Worm (Caenorhabditis elegans): ENCODE results near the gene gst-31.
"Not testable (repeated sequence)": the region's sequence is repeated elsewhere in the genome, so short reads cannot be mapped to it uniquely, and the experiment has no call there.

The gst-31 gene

DNA sequence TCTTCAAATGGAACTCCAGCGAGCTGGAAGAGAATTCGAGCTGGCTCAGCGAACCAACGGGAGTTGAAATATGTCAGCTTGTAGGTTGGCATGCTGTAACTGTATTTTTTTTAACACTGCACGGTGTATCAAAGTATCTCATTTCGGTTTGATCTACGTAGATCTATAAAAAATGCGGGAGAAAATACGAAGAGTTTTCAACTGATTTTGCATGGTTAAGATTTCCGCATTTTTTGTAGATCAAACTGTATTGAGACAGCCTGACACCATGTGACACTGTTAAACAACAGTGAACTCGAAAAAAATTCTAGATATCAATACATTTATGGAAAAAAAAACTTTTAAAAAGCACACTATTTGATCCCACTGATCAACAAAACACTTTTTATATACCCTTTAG, 3.7 kb upstream of the gst-31 start, which contains the start of gene gst-32:
Gene gst-32 (minus strand): TSS at position 101 of the 400 bp plus-strand sequence.
- TF ChIP-seq ceh-36 (tag; optimal IDR thresholded peaks at IDR 0.05) = no peak
- no peak for TF ChIP-seq tbx-37 (GFP tag; conservative IDR thresholded peaks at IDR 0.05)
- no peak for TF ChIP-seq B0310.2 (tag; optimal IDR thresholded peaks at IDR 0.05)
- no peak for TF ChIP-seq flt-1 (GFP tag; IDR thresholded peaks at IDR 0.05)
- TF ChIP-seq ceh-13 (GFP tag; optimal IDR thresholded peaks at IDR 0.05) = no peak
- no peak for TF ChIP-seq ama-1 (optimal IDR thresholded peaks at IDR 0.05)
- no peak for TF ChIP-seq ets-7 (tag; optimal IDR thresholded peaks at IDR 0.05)
- no peak for TF ChIP-seq tbx-11 (GFP tag; IDR thresholded peaks at IDR 0.05)
- no peak for TF ChIP-seq F13C5.2 (tag; optimal IDR thresholded peaks at IDR 0.05)

DNA sequence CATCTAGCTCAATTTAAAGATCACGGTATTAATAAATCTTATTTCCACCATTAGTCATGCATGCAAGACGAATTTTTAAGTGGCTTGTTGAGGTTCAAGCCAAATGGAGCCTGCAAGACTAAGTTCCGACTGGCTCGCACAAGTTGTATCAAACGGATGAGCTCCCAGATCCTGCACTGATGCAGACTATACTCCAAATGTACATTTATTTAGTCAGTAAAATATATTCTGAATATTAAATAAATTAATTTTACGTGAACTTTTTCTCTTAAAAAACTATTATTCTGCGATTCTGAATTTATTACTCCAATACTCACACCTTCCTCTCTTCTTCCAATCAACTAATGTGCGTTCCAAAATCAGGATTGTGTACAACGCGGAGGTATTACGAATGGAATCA, 878 bp upstream of the gst-31 start, which contains the start of gene Y53F4B.36:
Gene Y53F4B.36 (plus strand): TSS at position 301 of the 400 bp plus-strand sequence.
- no peak for TF ChIP-seq ceh-13 (GFP tag; optimal IDR thresholded peaks at IDR 0.05)
- no peak for TF ChIP-seq hmg-4 (GFP tag; optimal IDR thresholded peaks at IDR 0.05)
- TF ChIP-seq sea-1 (GFP tag; conservative IDR thresholded peaks at IDR 0.05) = no peak
- TF ChIP-seq B0310.2 (tag; optimal IDR thresholded peaks at IDR 0.05) = no peak
- TF ChIP-seq tra-4 (tag; optimal IDR thresholded peaks at IDR 0.05) = no peak
- no peak for TF ChIP-seq aly-1 (tag; optimal IDR thresholded peaks at IDR 0.05)
- no peak for TF ChIP-seq hmbx-1 (tag; optimal IDR thresholded peaks at IDR 0.05)
- TF ChIP-seq ceh-36 (tag; optimal IDR thresholded peaks at IDR 0.05) = no peak
- no peak for TF ChIP-seq F13C5.2 (tag; optimal IDR thresholded peaks at IDR 0.05)
- no peak for TF ChIP-seq ama-1 (optimal IDR thresholded peaks at IDR 0.05)
- no peak for TF ChIP-seq pes-1 (GFP tag; IDR thresholded peaks at IDR 0.05)

DNA sequence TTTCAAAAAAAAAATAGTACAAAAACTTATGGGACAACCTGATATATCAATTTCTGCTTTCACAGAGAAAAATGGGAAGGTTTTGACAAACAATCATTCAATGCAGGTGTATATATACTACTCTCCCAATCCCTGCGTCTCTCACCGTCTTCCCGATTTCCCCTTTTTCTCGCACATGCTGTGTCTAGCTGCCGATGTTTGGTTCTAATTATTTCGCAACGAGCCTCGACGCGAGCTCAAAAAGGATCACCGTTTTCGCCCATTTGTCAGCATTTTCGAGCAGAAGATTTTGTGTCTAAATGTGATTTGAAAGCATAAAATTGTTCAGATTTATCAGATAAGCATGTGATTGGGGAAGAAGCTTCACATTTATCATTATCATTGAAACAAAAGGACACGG, 1.6 kb downstream of the gst-31 start:
- no peak for TF ChIP-seq F13C5.2 (tag; optimal IDR thresholded peaks at IDR 0.05)
- TF ChIP-seq ceh-36 (tag; optimal IDR thresholded peaks at IDR 0.05) = no peak
- TF ChIP-seq hnd-1 (tag; optimal IDR thresholded peaks at IDR 0.05) = no peak
- TF ChIP-seq scrt-1 (GFP tag; IDR thresholded peaks at IDR 0.05) = no peak
- TF ChIP-seq ets-7 (tag; optimal IDR thresholded peaks at IDR 0.05) = no peak
- TF ChIP-seq pes-1 (GFP tag; IDR thresholded peaks at IDR 0.05) = no peak
- TF ChIP-seq ceh-13 (GFP tag; optimal IDR thresholded peaks at IDR 0.05) = no peak

DNA sequence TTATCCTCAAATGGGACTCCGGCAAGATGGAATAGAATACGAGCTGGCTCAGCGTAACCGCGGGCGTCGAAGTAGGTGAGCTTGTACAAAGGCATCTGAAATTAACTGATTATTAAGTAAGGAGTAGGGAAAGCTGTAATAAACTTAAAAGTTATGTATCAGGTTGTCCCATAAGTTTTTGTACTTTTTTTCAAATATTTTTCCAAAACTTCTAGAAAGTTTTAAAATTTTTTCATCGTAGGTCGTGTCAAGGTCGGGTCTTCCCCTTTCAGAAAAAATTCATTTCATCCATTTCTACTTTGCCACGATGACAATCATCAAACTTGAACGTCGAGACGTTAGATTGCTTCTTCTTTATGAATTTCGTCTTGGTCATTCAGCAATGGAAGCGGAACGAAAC, 2.9 kb downstream of the gst-31 start, which contains the start of gene gst-39:
Gene gst-39 (minus strand): TSS at position 101 of the 400 bp plus-strand sequence.
- not testable (repeated sequence) for TF ChIP-seq scrt-1 (GFP tag; IDR thresholded peaks at IDR 0.05); hmg-4 (GFP tag; optimal IDR thresholded peaks at IDR 0.05); B0310.2 (tag; optimal IDR thresholded peaks at IDR 0.05)

DNA sequence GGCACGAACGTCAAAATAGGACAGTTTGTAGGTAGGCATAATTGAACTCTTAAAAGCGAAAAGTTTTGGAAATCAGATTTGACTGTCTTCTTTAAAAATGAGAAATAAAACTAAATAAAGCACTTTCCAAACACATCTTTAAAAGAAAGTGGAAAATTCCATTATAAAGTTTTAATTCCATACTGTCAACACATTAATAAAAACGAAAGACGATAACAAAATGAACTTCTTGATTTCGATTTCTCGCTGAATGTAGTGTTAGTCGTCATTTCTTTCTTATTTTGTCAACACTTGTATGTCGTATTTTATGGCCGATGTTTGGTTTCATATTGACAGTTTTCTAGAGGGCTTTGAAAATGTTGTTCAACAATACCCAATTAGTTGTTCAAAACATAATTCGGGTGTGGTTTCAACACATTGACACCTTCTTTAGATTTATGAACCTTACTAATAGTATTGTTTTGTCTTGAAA, 4.9 kb downstream of the gst-31 start, which contains the start of gene gst-29:
Gene gst-29 (minus strand): TSS at position 51 of the 472 bp plus-strand sequence.
- TF ChIP-seq sea-1 (GFP tag; conservative IDR thresholded peaks at IDR 0.05) (no peak), ceh-36 (tag; optimal IDR thresholded peaks at IDR 0.05) (no peak), scrt-1 (GFP tag; IDR thresholded peaks at IDR 0.05) (no peak), tbx-11 (GFP tag; IDR thresholded peaks at IDR 0.05) (no peak), pes-1 (GFP tag; IDR thresholded peaks at IDR 0.05) (no peak), F13C5.2 (tag; optimal IDR thresholded peaks at IDR 0.05) (no peak), ets-7 (tag; optimal IDR thresholded peaks at IDR 0.05) (no peak), ama-1 (optimal IDR thresholded peaks at IDR 0.05) (no peak)

DNA sequence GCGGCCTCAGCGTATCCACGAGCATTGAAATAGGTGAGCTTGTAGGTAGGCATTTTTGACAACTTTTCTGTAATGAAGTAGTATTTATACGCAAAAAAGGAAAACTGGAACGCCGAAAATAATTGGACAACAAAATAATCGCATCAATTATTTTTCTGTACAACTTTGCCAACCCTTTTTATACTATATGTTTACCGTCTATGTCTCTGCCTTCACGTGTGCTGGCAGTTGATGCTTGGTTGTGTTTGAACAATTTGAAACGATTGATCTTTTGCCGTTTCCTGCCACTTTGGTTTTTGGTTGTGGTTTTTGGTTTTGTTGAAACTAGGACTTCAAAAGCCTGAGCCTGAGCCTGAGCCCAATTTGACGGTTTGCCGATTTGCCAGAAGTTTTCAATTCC, 7.4 kb downstream of the gst-31 start, which contains the start of gene gst-28:
Gene gst-28 (minus strand): TSS at position 238 of the 400 bp plus-strand sequence.
- TF ChIP-seq ets-7 (tag; optimal IDR thresholded peaks at IDR 0.05) (no peak), hmg-4 (GFP tag; optimal IDR thresholded peaks at IDR 0.05) (no peak), B0310.2 (tag; optimal IDR thresholded peaks at IDR 0.05) (no peak), ama-1 (optimal IDR thresholded peaks at IDR 0.05) (no peak), pes-1 (GFP tag; IDR thresholded peaks at IDR 0.05) (no peak), tbx-11 (GFP tag; IDR thresholded peaks at IDR 0.05) (no peak), scrt-1 (GFP tag; IDR thresholded peaks at IDR 0.05) (no peak), tra-4 (tag; optimal IDR thresholded peaks at IDR 0.05) (no peak), hnd-1 (tag; optimal IDR thresholded peaks at IDR 0.05) (no peak), F13C5.2 (tag; optimal IDR thresholded peaks at IDR 0.05) (no peak)

DNA sequence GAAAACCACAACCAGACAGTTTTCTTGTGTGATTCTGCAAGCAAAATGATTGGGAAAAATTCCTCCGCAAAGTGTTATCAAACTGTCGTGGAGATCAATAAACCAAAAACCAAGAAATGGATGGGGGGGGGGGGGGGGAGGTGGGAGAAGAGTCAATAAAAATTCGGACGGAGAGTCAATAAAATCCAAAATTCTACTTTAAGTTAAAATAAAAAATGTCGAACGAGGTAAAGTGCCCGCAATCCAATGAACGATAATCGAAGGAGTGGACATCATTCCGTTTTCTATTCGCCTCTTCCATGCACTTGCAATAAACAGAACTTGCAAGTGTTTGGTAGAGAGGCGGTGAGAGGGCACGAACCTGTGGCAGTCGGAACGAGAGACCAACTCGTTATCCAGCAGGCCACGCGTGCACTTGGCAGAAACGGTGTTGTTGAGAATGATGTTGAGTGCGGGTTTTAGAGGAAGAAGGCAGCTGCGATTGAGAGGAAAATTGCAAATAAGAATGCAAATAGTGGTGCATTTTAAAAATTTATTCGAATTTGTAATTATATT, 9.0 kb downstream of the gst-31 start, which contains the start of gene gst-27:
Gene gst-27 (minus strand): TSS at position 51 of the 555 bp plus-strand sequence.
- TF ChIP-seq ceh-13 (GFP tag; optimal IDR thresholded peaks at IDR 0.05) = peak; percentile 75
- peak; percentile 33 for TF ChIP-seq tra-4 (tag; optimal IDR thresholded peaks at IDR 0.05)
- peak; percentile 81 for TF ChIP-seq ceh-36 (tag; optimal IDR thresholded peaks at IDR 0.05)
- peak; percentile 43 for TF ChIP-seq hmbx-1 (tag; optimal IDR thresholded peaks at IDR 0.05)
- peak; percentile 88 for TF ChIP-seq pes-1 (GFP tag; IDR thresholded peaks at IDR 0.05)
- TF ChIP-seq hnd-1 (tag; optimal IDR thresholded peaks at IDR 0.05) = peak; percentile 79
- peak; percentile 92 for TF ChIP-seq hmg-4 (GFP tag; optimal IDR thresholded peaks at IDR 0.05)
- peak; percentile 75 for TF ChIP-seq tbx-37 (GFP tag; conservative IDR thresholded peaks at IDR 0.05)
- peak; percentile 82 for TF ChIP-seq aly-1 (tag; optimal IDR thresholded peaks at IDR 0.05)
- peak; percentile 86 for TF ChIP-seq sea-1 (GFP tag; conservative IDR thresholded peaks at IDR 0.05)
- peak; percentile 65 for TF ChIP-seq ets-7 (tag; optimal IDR thresholded peaks at IDR 0.05)
- TF ChIP-seq flt-1 (GFP tag; IDR thresholded peaks at IDR 0.05) = peak; percentile 90
- TF ChIP-seq ama-1 (optimal IDR thresholded peaks at IDR 0.05) = no peak
- peak; percentile 86 for TF ChIP-seq tbx-11 (GFP tag; IDR thresholded peaks at IDR 0.05)
- TF ChIP-seq B0310.2 (tag; optimal IDR thresholded peaks at IDR 0.05) = peak; percentile 76
- TF ChIP-seq F13C5.2 (tag; optimal IDR thresholded peaks at IDR 0.05) = peak; percentile 92
- peak; percentile 91 for TF ChIP-seq scrt-1 (GFP tag; IDR thresholded peaks at IDR 0.05)

DNA sequence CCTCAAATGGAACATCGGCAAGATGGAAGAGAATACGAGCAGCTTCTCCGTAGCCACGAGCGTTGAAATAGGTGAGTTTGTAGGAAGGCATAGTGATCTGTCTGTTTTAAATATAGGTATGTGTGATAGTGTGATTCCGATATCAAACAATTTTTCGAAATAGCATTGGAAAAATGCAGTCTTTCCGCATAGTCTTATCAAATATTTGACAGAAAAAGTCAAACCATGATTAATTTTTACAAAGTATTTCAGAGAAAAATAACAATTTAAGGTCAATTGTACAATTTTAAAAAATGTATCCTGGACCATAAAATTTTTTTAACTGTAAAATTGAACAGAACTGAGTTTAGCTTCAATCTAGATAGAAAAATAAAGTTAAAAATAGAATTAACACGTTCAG, 10.3 kb downstream of the gst-31 start, which contains the start of gene gst-26:
Gene gst-26 (minus strand): TSS at position 101 of the 400 bp plus-strand sequence.
- no peak for TF ChIP-seq ceh-36 (tag; optimal IDR thresholded peaks at IDR 0.05)
- no peak for TF ChIP-seq flt-1 (GFP tag; IDR thresholded peaks at IDR 0.05)
- TF ChIP-seq ets-7 (tag; optimal IDR thresholded peaks at IDR 0.05) = no peak
- no peak for TF ChIP-seq aly-1 (tag; optimal IDR thresholded peaks at IDR 0.05)
- no peak for TF ChIP-seq tbx-11 (GFP tag; IDR thresholded peaks at IDR 0.05)
- TF ChIP-seq ama-1 (optimal IDR thresholded peaks at IDR 0.05) = no peak
- TF ChIP-seq hmbx-1 (tag; optimal IDR thresholded peaks at IDR 0.05) = no peak
- TF ChIP-seq ceh-13 (GFP tag; optimal IDR thresholded peaks at IDR 0.05) = no peak
- no peak for TF ChIP-seq hnd-1 (tag; optimal IDR thresholded peaks at IDR 0.05)
- no peak for TF ChIP-seq sea-1 (GFP tag; conservative IDR thresholded peaks at IDR 0.05)
- no peak for TF ChIP-seq hmg-4 (GFP tag; optimal IDR thresholded peaks at IDR 0.05)
- no peak for TF ChIP-seq scrt-1 (GFP tag; IDR thresholded peaks at IDR 0.05)
- TF ChIP-seq B0310.2 (tag; optimal IDR thresholded peaks at IDR 0.05) = no peak
